Worm (Caenorhabditis elegans): ENCODE results near the gene pfn-2.

pfn-2 gene

DNA sequence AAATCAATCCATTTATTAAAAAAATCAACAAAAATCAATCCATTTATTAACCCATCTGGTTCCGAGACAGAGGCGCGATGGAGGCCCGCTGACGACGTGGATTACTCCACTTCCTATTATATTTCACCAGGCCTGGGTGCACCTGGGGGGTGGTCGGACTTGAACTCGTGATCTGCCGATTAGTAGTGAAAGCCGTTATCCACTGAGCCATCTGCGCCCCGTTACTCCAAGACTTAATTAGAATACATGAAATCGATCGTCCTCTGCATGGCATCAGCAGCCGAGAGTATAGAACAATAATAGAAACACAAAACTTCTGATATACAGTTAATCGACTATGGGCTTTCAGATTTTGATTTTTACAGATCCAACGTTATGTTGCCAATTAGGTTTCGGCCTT, 44.2 kb downstream of the pfn-2 start:
- TF ChIP-seq unc-98 (GFP tag; IDR thresholded peaks at IDR 0.05) (no peak), lin-39 (tag; optimal IDR thresholded peaks at IDR 0.05) (no peak), ceh-82 (tag; optimal IDR thresholded peaks at IDR 0.05) (no peak), ets-5 (GFP tag; IDR thresholded peaks at IDR 0.05) (no peak), nhr-11 (tag; optimal IDR thresholded peaks at IDR 0.05) (no peak), hlh-4 (tag; optimal IDR thresholded peaks at IDR 0.05) (no peak), unc-62 (GFP tag; optimal IDR thresholded peaks at IDR 0.05) (no peak), efl-3 (GFP tag; optimal IDR thresholded peaks at IDR 0.05) (no peak), mab-9 (GFP tag; IDR thresholded peaks at IDR 0.05) (no peak)

DNA sequence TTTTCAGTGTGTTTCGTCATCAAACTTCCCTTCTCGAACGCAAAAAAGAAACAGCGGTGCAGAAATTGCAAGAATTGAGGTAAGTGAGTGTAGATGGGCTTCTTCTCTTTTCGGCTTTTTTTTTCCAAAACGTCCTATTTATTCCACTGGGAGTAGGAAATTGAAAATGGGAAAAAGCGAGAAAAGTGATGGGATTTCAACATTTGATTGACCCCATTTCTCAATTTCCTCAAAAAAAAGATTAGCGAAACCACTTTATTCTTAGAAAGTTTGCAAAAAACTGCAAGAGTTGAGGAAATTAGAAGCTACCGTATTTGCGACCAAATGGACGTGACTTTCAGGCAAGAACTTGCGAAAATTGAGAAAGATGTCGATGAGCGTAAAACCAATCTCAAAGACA, 50.4 kb downstream of the pfn-2 start, which contains the start of gene ags-3:
Gene ags-3 (minus strand): TSS at position 101 of the 400 bp plus-strand sequence.
- TF ChIP-seq snpc-4 (tag; optimal IDR thresholded peaks at IDR 0.05) (no peak), xbp-1 (tag; optimal IDR thresholded peaks at IDR 0.05) (no peak), hlh-4 (tag; optimal IDR thresholded peaks at IDR 0.05) (no peak), ceh-82 (tag; optimal IDR thresholded peaks at IDR 0.05) (no peak), aly-2 (tag; optimal IDR thresholded peaks at IDR 0.05) (no peak), snu-23 (GFP tag; optimal IDR thresholded peaks at IDR 0.05) (no peak), dpl-1 (GFP tag; optimal IDR thresholded peaks at IDR 0.05) (no peak), nhr-90 (tag; optimal IDR thresholded peaks at IDR 0.05; ENCODE audit: poor library complexity) (no peak), lir-3 (tag; optimal IDR thresholded peaks at IDR 0.05; ENCODE audit: poor library complexity) (no peak), fkh-4 (tag; optimal IDR thresholded peaks at IDR 0.05; ENCODE audit: borderline replicate concordance) (no peak), grh-1 (GFP tag; IDR thresholded peaks at IDR 0.05) (no peak), nhr-12 (tag; optimal IDR thresholded peaks at IDR 0.05) (no peak), nhr-47 (tag; optimal IDR thresholded peaks at IDR 0.05) (no peak), fkh-10 (GFP tag; optimal IDR thresholded peaks at IDR 0.05) (no peak), ets-5 (GFP tag; IDR thresholded peaks at IDR 0.05) (no peak), unc-30 (tag; optimal IDR thresholded peaks at IDR 0.05) (no peak), mdl-1 (tag; optimal IDR thresholded peaks at IDR 0.05) (no peak), unc-130 (tag; optimal IDR thresholded peaks at IDR 0.05) (no peak)
